Worm (Caenorhabditis elegans) whole organism, midembryonic: ENCODE data around the gene Y49A3A.3.

Experiments used
- T22C8.4 ChIP-seq: fragments of 200-800 bp; sonication (Bioruptor generic); IDR thresholded peaks from 2 replicates; pipeline ENCODE4 v1.3.6; 2022; ENCODE audit warnings: missing genetic modification characterization, missing compliant biosample characterization
- cog-1 ChIP-seq: sonication (generic microtip); optimal IDR thresholded peaks from 2 replicates; lab custom pipeline; 2016; ENCODE audit warnings: missing genetic modification characterization, missing compliant biosample characterization
- flt-1 ChIP-seq: fragments of 200-800 bp; sonication (Bioruptor generic); IDR thresholded peaks from 2 replicates; pipeline ENCODE4 v1.3.6; 2022; ENCODE audit warnings: missing genetic modification characterization, missing compliant biosample characterization
- klf-2 ChIP-seq: fragments of 200-800 bp; sonication (Bioruptor generic); conservative IDR thresholded peaks from 2 replicates; pipeline ENCODE4 v1.3.6; 2022; ENCODE audit warnings: missing genetic modification reagents, missing genetic modification characterization, missing compliant biosample characterization
- med-1 ChIP-seq: sonication (generic microtip); optimal IDR thresholded peaks from 2 replicates; lab custom pipeline; 2017; ENCODE audit warnings: missing genetic modification characterization, mild to moderate bottlenecking, missing compliant biosample characterization, antibody characterized with exemption, missing genetic modification reagents; ENCODE audit not compliant: insufficient read depth
- ref-1 ChIP-seq: fragments of 200-800 bp; sonication (Bioruptor generic); conservative IDR thresholded peaks from 2 replicates; pipeline ENCODE4 v1.3.6; 2022; ENCODE audit warnings: missing genetic modification reagents, missing genetic modification characterization, missing compliant biosample characterization
- tab-1 ChIP-seq: fragments of 200-800 bp; sonication (Bioruptor generic); IDR thresholded peaks from 2 replicates; pipeline ENCODE4 v1.3.6; 2022; ENCODE audit warnings: missing genetic modification characterization, missing compliant biosample characterization
- ztf-23 ChIP-seq: fragments of 200-800 bp; sonication (Bioruptor generic); IDR thresholded peaks from 2 replicates; pipeline ENCODE4 v1.3.6; 2022; ENCODE audit warnings: missing genetic modification reagents, missing genetic modification characterization, missing compliant biosample characterization
- ztf-29 ChIP-seq: fragments of 200-800 bp; sonication (Bioruptor generic); IDR thresholded peaks from 2 replicates; pipeline ENCODE4 v1.3.6; 2022; ENCODE audit warnings: missing genetic modification reagents, missing genetic modification characterization, missing compliant biosample characterization

ce11 chrV:14328806-14329205 is 25.4 kb upstream of the Y49A3A.3 start, which contains the start of gene pepm-1:
- no peak for TF ChIP-seq med-1 (GFP tag; lab: Kevin White, UChicago)
- no peak for TF ChIP-seq tab-1 (GFP tag; lab: Robert Waterston, UW)
- TF ChIP-seq ref-1 (GFP tag; lab: Robert Waterston, UW) = no peak
- no peak for TF ChIP-seq T22C8.4 (GFP tag; lab: Robert Waterston, UW)
- TF ChIP-seq flt-1 (GFP tag; lab: Robert Waterston, UW) = no peak
- TF ChIP-seq ztf-29 (GFP tag; lab: Robert Waterston, UW) = no peak
- TF ChIP-seq ztf-23 (GFP tag; lab: Robert Waterston, UW) = no peak
- no peak for TF ChIP-seq cog-1 (tag; lab: Kevin White, UChicago)
- no peak for TF ChIP-seq klf-2 (GFP tag; lab: Robert Waterston, UW)
